Worm (Caenorhabditis elegans): ENCODE data around the gene kin-19.

- TF ChIP-seq fax-1 (tag; optimal IDR thresholded peaks at IDR 0.05) = no peak
- no peak for TF ChIP-seq madf-2 (tag; optimal IDR thresholded peaks at IDR 0.05)
Observed at ce11 chrIII:4134059-4134458, 47.6 kb upstream of the kin-19 start.

All from whole organism, late embryonic.